Fruit fly (Drosophila melanogaster) Kc167 (cell line): Measurements from ENCODE around the gene muc.

ENCODE experiments used
- Myc ChIP-seq: fragments of >200 bp; optimal IDR thresholded peaks from 2 replicates; lab custom pipeline; 2017; ENCODE audit warnings: missing external identifiers
- Sin3A ChIP-seq: fragments of >200 bp; optimal IDR thresholded peaks from 2 replicates; lab custom pipeline; 2018; ENCODE audit warnings: missing external identifiers
- h ChIP-seq: fragments of >200 bp; optimal IDR thresholded peaks from 3 replicates; lab custom pipeline; 2018; ENCODE audit warnings: missing external identifiers
- insv ChIP-seq: fragments of >200 bp; optimal IDR thresholded peaks from 3 replicates; lab custom pipeline; 2018; ENCODE audit warnings: missing external identifiers
- psq ChIP-seq: fragments of >200 bp; optimal IDR thresholded peaks from 2 replicates; lab custom pipeline; 2017; ENCODE audit warnings: missing external identifiers
- ttk ChIP-seq: sonication (Bioruptor generic); optimal IDR thresholded peaks from 2 replicates; lab custom pipeline; 2017; ENCODE audit warnings: missing external identifiers

muc gene

dm6 chr2L:7473248-7473647 lies 46.6 kb downstream of the muc start:
- TF ChIP-seq Myc (no peak), h (lab: Kevin White, UChicago) (no peak), psq (lab: Kevin White, UChicago) (no peak), ttk (lab: Kevin White, UChicago) (no peak)

dm6 chr2L:7474404-7474803 lies 47.7 kb downstream of the muc start, which contains the start of gene CG6441:
CG6441 (plus strand) TSS chr2L:7474704.
- TF ChIP-seq insv (lab: Kevin White, UChicago), result no peak
- TF ChIP-seq h (lab: Kevin White, UChicago), result no peak
- TF ChIP-seq ttk (lab: Kevin White, UChicago), result no peak
- TF ChIP-seq psq (lab: Kevin White, UChicago), result no peak
- TF ChIP-seq Myc, result no peak
- TF ChIP-seq Sin3A, result no peak
